Fruit fly (Drosophila melanogaster): Measurements from ENCODE around the gene Ubc7.

- no peak for TF ChIP-seq Hr39 (GFP tag; optimal IDR thresholded peaks at IDR 0.05)
- no peak for TF ChIP-seq Eip93F (GFP tag; optimal IDR thresholded peaks at IDR 0.05)
- TF ChIP-seq Eip78C (GFP tag): no peak
- TF ChIP-seq CG32006 (GFP tag; optimal IDR thresholded peaks at IDR 0.05): no peak
- TF ChIP-seq fd85E (GFP tag; optimal IDR thresholded peaks at IDR 0.05): no peak
- TF ChIP-seq CG8319 (GFP tag; optimal IDR thresholded peaks at IDR 0.05): no peak
- TF ChIP-seq Hr38 (GFP tag; optimal IDR thresholded peaks at IDR 0.05): no peak
- no peak for TF ChIP-seq Gug (GFP tag; IDR thresholded peaks at IDR 0.05)
These were observed 47.6 kb downstream of the Ubc7 start for dm6 chrX:16641101-16641420.
